Fruit fly (Drosophila melanogaster) whole organism, embryonic: Measurements from ENCODE around the gene AP-1mu.
A peak's percentile ranks its signal among the peaks of the same experiment; 100 is the strongest.

ENCODE experiments used
- Adf1 ChIP-seq: fragments of 200-800 bp; sonication (Bioruptor generic); IDR thresholded peaks from 2 replicates; pipeline ENCODE4 v1.3.6; 2022; ENCODE audit warnings: missing biosample characterization, missing genetic modification characterization
- Antp ChIP-seq: fragments of 200-800 bp; sonication (Bioruptor generic); optimal IDR thresholded peaks from 3 replicates; lab custom pipeline; 2016; ENCODE audit warnings: missing biosample characterization, missing genetic modification characterization
- Bdp1 ChIP-seq: fragments of 200-800 bp; sonication (Bioruptor generic); optimal IDR thresholded peaks from 3 replicates; lab custom pipeline; 2016; ENCODE audit warnings: missing biosample characterization, missing genetic modification characterization
- Bgb ChIP-seq: fragments of 200-800 bp; sonication (Bioruptor generic); IDR thresholded peaks from 2 replicates; pipeline ENCODE4 v1.3.6; 2022; ENCODE audit warnings: missing biosample characterization, missing genetic modification characterization; ENCODE audit not compliant: partially characterized antibody
- CG12236 ChIP-seq: fragments of 200-800 bp; sonication (Bioruptor generic); optimal IDR thresholded peaks from 2 replicates; lab custom pipeline; 2016; ENCODE audit warnings: missing biosample characterization, missing genetic modification characterization
- CG14710 ChIP-seq: fragments of 200-800 bp; sonication (Bioruptor generic); optimal IDR thresholded peaks from 3 replicates; lab custom pipeline; 2019; ENCODE audit warnings: missing biosample characterization, mild to moderate bottlenecking, missing genetic modification characterization, moderate library complexity
- CG17385 ChIP-seq: fragments of 200-800 bp; sonication (Bioruptor generic); optimal IDR thresholded peaks from 3 replicates; lab custom pipeline; 2018; ENCODE audit warnings: missing biosample characterization, mild to moderate bottlenecking, missing genetic modification characterization
- CG2120 ChIP-seq: fragments of 200-800 bp; sonication (Bioruptor generic); optimal IDR thresholded peaks from 3 replicates; lab custom pipeline; 2016; ENCODE audit warnings: missing biosample characterization, missing genetic modification characterization
- CG2875 ChIP-seq: fragments of 200-800 bp; sonication (Bioruptor generic); optimal IDR thresholded peaks from 2 replicates; lab custom pipeline; 2017; ENCODE audit warnings: missing biosample characterization, mild to moderate bottlenecking, missing genetic modification characterization, missing genetic modification reagents
- CG30403 ChIP-seq: fragments of 200-800 bp; sonication (Bioruptor generic); optimal IDR thresholded peaks from 3 replicates; lab custom pipeline; 2016; ENCODE audit warnings: missing biosample characterization, missing genetic modification characterization
- CG33557 ChIP-seq: fragments of 200-800 bp; sonication (Bioruptor generic); optimal IDR thresholded peaks from 2 replicates; lab custom pipeline; 2019; ENCODE audit warnings: missing biosample characterization, mild to moderate bottlenecking, missing genetic modification characterization, moderate library complexity
- CG3847 ChIP-seq: fragments of 200-800 bp; sonication (Bioruptor generic); IDR thresholded peaks from 2 replicates; pipeline ENCODE4 v1.3.6; 2022; ENCODE audit warnings: missing biosample characterization, missing genetic modification characterization
- CG4282 ChIP-seq: fragments of 200-800 bp; sonication (Bioruptor generic); optimal IDR thresholded peaks from 2 replicates; lab custom pipeline; 2016; ENCODE audit warnings: missing biosample characterization, missing genetic modification characterization
- CG4617 ChIP-seq: fragments of 200-800 bp; sonication (Bioruptor generic); optimal IDR thresholded peaks from 3 replicates; lab custom pipeline; 2016; ENCODE audit warnings: missing biosample characterization, missing genetic modification characterization, borderline replicate concordance
- CG7271 ChIP-seq: fragments of 200-800 bp; sonication (Bioruptor generic); optimal IDR thresholded peaks from 2 replicates; lab custom pipeline; 2018; ENCODE audit warnings: missing biosample characterization, mild to moderate bottlenecking, missing genetic modification characterization, moderate library complexity
- CG7556 ChIP-seq: fragments of 200-800 bp; sonication (Bioruptor generic); optimal IDR thresholded peaks from 2 replicates; lab custom pipeline; 2017; ENCODE audit warnings: missing biosample characterization, mild to moderate bottlenecking, missing genetic modification characterization
- CG8290 ChIP-seq, 3 experiments: fragments of 200-800 bp; sonication (Bioruptor generic); optimal IDR thresholded peaks; 2 replicates each; lab custom pipeline; 2016 to 2019; ENCODE audit warnings: missing biosample characterization in 3 of 3, missing genetic modification characterization in 3 of 3, mild to moderate bottlenecking in 2 of 3, moderate library complexity in 1 of 3
- CG9817 ChIP-seq: fragments of 200-800 bp; sonication (Bioruptor generic); optimal IDR thresholded peaks from 2 replicates; lab custom pipeline; 2018; ENCODE audit warnings: missing biosample characterization, mild to moderate bottlenecking, missing genetic modification characterization, moderate library complexity
- D19B ChIP-seq: fragments of 200-800 bp; sonication (Bioruptor generic); optimal IDR thresholded peaks from 2 replicates; lab custom pipeline; 2017; ENCODE audit warnings: missing biosample characterization, mild to moderate bottlenecking, missing genetic modification characterization
- NC2α ChIP-seq: fragments of 200-800 bp; sonication (Bioruptor generic); optimal IDR thresholded peaks from 2 replicates; lab custom pipeline; 2016; ENCODE audit warnings: missing biosample characterization, missing genetic modification characterization
- Six4 ChIP-seq: fragments of 200-800 bp; sonication (Bioruptor generic); optimal IDR thresholded peaks from 2 replicates; lab custom pipeline; 2016; ENCODE audit warnings: missing biosample characterization, missing genetic modification characterization
- Sry-δ ChIP-seq: fragments of 200-800 bp; sonication (Bioruptor generic); optimal IDR thresholded peaks from 2 replicates; lab custom pipeline; 2016; ENCODE audit warnings: missing biosample characterization, missing genetic modification characterization
- TFAM ChIP-seq: fragments of 200-800 bp; sonication (Bioruptor generic); optimal IDR thresholded peaks from 2 replicates; lab custom pipeline; 2017; ENCODE audit warnings: missing biosample characterization, missing genetic modification characterization, inconsistent platforms
- ap ChIP-seq: fragments of 200-800 bp; sonication (Bioruptor generic); IDR thresholded peaks from 2 replicates; pipeline ENCODE4 v1.3.6; 2022; ENCODE audit warnings: missing biosample characterization, missing genetic modification characterization
- ash1 ChIP-seq: fragments of 200-800 bp; sonication (Bioruptor generic); optimal IDR thresholded peaks from 2 replicates; lab custom pipeline; 2018; ENCODE audit warnings: missing biosample characterization, mild to moderate bottlenecking, missing genetic modification characterization
- br ChIP-seq: fragments of >200 bp; optimal IDR thresholded peaks from 2 replicates; lab custom pipeline; 2017
- dan ChIP-seq: fragments of 200-800 bp; sonication (Bioruptor generic); IDR thresholded peaks from 2 replicates; pipeline ENCODE4 v1.3.6; 2022; ENCODE audit warnings: missing biosample characterization, missing genetic modification characterization
- dimm ChIP-seq: fragments of 200-800 bp; sonication (Bioruptor generic); IDR thresholded peaks from 2 replicates; pipeline ENCODE4 v1.3.6; 2022; ENCODE audit warnings: missing biosample characterization, missing genetic modification characterization
- dm ChIP-seq: fragments of 200-800 bp; sonication (Bioruptor generic); optimal IDR thresholded peaks from 3 replicates; lab custom pipeline; 2016; ENCODE audit warnings: missing biosample characterization, missing genetic modification characterization
- ewg ChIP-seq: fragments of 200-800 bp; sonication (Bioruptor generic); optimal IDR thresholded peaks from 3 replicates; lab custom pipeline; 2017; ENCODE audit warnings: mild to moderate bottlenecking, missing biosample characterization, missing genetic modification reagents, missing genetic modification characterization
- gt ChIP-seq: fragments of 200-800 bp; sonication (Bioruptor generic); IDR thresholded peaks from 2 replicates; pipeline ENCODE4 v1.3.6; 2022; ENCODE audit warnings: missing biosample characterization, missing genetic modification characterization
- hb ChIP-seq: fragments of 200-800 bp; sonication (Bioruptor generic); IDR thresholded peaks from 3 replicates; pipeline ENCODE4 v1.3.6; 2022; ENCODE audit warnings: missing biosample characterization, missing genetic modification characterization; ENCODE audit not compliant: partially characterized antibody
- her ChIP-seq: fragments of 200-800 bp; sonication (Bioruptor generic); optimal IDR thresholded peaks from 2 replicates; lab custom pipeline; 2016; ENCODE audit warnings: missing biosample characterization, missing genetic modification characterization
- ind ChIP-seq: fragments of 200-800 bp; sonication (Bioruptor generic); optimal IDR thresholded peaks from 3 replicates; lab custom pipeline; 2016; ENCODE audit warnings: missing biosample characterization, missing genetic modification characterization
- kah ChIP-seq: fragments of 200-800 bp; sonication (Bioruptor generic); optimal IDR thresholded peaks from 2 replicates; lab custom pipeline; 2018; ENCODE audit warnings: missing biosample characterization, mild to moderate bottlenecking, missing genetic modification characterization
- lilli ChIP-seq: fragments of 200-800 bp; sonication (Bioruptor generic); optimal IDR thresholded peaks from 3 replicates; lab custom pipeline; 2016; ENCODE audit warnings: missing biosample characterization, missing genetic modification characterization
- luna ChIP-seq: fragments of 200-800 bp; sonication (Bioruptor generic); optimal IDR thresholded peaks from 2 replicates; lab custom pipeline; 2016; ENCODE audit warnings: missing biosample characterization, missing genetic modification characterization
- mirr ChIP-seq: fragments of 200-800 bp; sonication (Bioruptor generic); optimal IDR thresholded peaks from 3 replicates; lab custom pipeline; 2018; ENCODE audit warnings: missing biosample characterization, mild to moderate bottlenecking, missing genetic modification characterization
- p53 ChIP-seq: fragments of 200-800 bp; sonication (Bioruptor generic); optimal IDR thresholded peaks from 2 replicates; lab custom pipeline; 2016; ENCODE audit warnings: missing biosample characterization, missing genetic modification characterization
- pros ChIP-seq: fragments of 200-800 bp; sonication (Bioruptor generic); optimal IDR thresholded peaks from 3 replicates; lab custom pipeline; 2019; ENCODE audit warnings: missing biosample characterization, mild to moderate bottlenecking, missing genetic modification characterization, moderate library complexity
- pzg ChIP-seq: fragments of 200-800 bp; sonication (Bioruptor generic); optimal IDR thresholded peaks from 3 replicates; lab custom pipeline; 2018; ENCODE audit warnings: missing biosample characterization, mild to moderate bottlenecking, missing genetic modification characterization, moderate library complexity
- repo ChIP-seq: fragments of 200-800 bp; sonication (Bioruptor generic); optimal IDR thresholded peaks from 2 replicates; lab custom pipeline; 2016; ENCODE audit warnings: missing biosample characterization, missing genetic modification characterization
- tgo ChIP-seq: fragments of 200-800 bp; sonication (Bioruptor generic); IDR thresholded peaks from 3 replicates; pipeline ENCODE4 v1.3.6; 2022; ENCODE audit warnings: missing biosample characterization, missing genetic modification characterization
- tll ChIP-seq, 2 experiments: fragments of 200-800 bp in 1 of 2; fragments of >200 bp in 1 of 2; sonication (Bioruptor generic) in 1 of 2; optimal IDR thresholded peaks; 2 replicates each; lab custom pipeline; 2017 to 2019; ENCODE audit warnings: missing biosample characterization in 2 of 2, missing genetic modification characterization in 2 of 2, mild to moderate bottlenecking in 1 of 2, moderate library complexity in 1 of 2
- trh ChIP-seq: fragments of 200-800 bp; sonication (Bioruptor generic); optimal IDR thresholded peaks from 2 replicates; lab custom pipeline; 2016; ENCODE audit warnings: missing biosample characterization, missing genetic modification characterization
- tup ChIP-seq: fragments of 200-800 bp; sonication (Bioruptor generic); optimal IDR thresholded peaks from 2 replicates; lab custom pipeline; 2016; ENCODE audit warnings: missing biosample characterization, mild to moderate bottlenecking, missing genetic modification characterization, moderate library complexity
- twi ChIP-seq: fragments of 200-800 bp; optimal IDR thresholded peaks from 2 replicates; lab custom pipeline; 2019; ENCODE audit warnings: missing biosample characterization, mild to moderate bottlenecking, missing genetic modification characterization, moderate library complexity
- zfh2 ChIP-seq: fragments of 200-800 bp; sonication (Bioruptor generic); optimal IDR thresholded peaks from 2 replicates; lab custom pipeline; 2016; ENCODE audit warnings: missing biosample characterization, missing genetic modification characterization

AP-1mu gene

DNA sequence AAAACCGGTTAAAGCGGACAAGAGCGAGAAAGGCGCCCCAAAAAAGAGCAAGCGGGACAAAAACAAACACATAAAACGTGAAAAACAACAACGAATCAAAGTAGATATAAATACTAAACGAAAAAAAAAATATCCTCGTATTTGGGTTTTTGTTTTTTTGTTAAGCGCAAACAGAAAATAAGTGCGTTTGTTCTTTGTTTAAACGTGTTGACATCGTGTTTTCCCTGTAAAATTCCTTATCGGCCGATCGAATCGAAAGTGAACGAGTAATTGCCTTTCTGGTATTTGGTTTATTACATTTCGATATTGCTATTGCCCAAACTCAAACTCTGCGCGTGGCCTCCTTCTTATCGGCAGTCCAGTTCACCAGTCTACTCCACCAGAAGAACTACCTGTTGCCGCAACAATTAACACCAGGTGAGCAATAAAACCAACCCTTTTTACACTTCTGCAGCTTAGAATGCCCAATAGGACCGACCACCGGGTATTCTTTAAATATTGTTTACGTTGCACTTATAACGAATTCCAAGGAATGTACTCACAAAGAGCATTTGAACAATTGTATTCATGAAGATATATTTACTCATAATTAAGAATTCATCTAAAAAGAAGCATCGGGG is 32.6 kb upstream of the AP-1mu start (continued):
- TF ChIP-seq kah (GFP tag; lab: Kevin White, UChicago): peak; percentile 29

DNA sequence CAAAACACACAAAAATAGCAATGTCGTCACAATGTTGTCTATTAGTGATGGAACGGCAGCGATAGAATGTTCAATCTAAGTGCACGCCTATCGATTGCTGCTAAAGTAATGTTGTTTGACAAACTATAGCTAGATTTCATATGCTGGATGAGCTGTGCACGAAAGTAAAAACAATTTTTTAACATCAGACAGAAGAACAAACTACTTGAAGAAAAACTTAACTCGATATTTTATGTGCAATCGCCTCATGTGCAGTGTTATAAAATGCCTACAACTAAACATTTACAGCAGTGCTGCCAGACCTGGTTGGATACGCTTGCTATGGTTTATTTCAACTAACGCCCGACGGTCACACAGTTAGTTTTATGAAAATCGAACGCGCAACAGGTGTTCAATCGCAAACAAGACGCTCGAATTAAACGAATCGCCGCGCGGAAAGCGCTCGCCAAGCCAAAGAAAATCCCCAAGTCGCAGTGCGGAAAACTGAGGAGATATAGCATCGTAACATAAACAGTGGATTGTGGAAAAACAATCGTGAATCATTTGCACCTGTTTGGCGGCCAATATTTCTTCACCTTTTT is 31.7 kb upstream of the AP-1mu start, which contains the start of the genes bocks and CG8312:
Gene bocks, minus strand, starts transcription at position 51 of the 581 bp plus-strand sequence.
Gene CG8312, plus strand, starts transcription at position 358 of the 581 bp plus-strand sequence.
- no peak for TF ChIP-seq br (lab: Kevin White, UChicago)
- no peak for TF ChIP-seq dan (GFP tag; lab: Robert Waterston, UW)
- TF ChIP-seq CG12236: no peak
- no peak for TF ChIP-seq mirr (GFP tag; lab: Kevin White, UChicago)
- peak; percentile 29 for TF ChIP-seq CG17385 (GFP tag; lab: Kevin White, UChicago)
- TF ChIP-seq Bdp1 (GFP tag; lab: Kevin White, UChicago): peak; percentile 26
- no peak for TF ChIP-seq ap (GFP tag; lab: Robert Waterston, UW)
- peak; percentile 58 for TF ChIP-seq dm (GFP tag; lab: Kevin White, UChicago)
- peak; percentile 69 for TF ChIP-seq lilli (GFP tag; lab: Kevin White, UChicago)
- TF ChIP-seq CG4282 (GFP tag; lab: Kevin White, UChicago): no peak
- TF ChIP-seq pros (GFP tag; lab: Kevin White, UChicago): no peak
- TF ChIP-seq Six4: no peak
- TF ChIP-seq CG9817: peak; percentile 29
- no peak for TF ChIP-seq ash1
- peak; percentile 48 for TF ChIP-seq twi (tag; lab: Kevin White, UChicago)
- TF ChIP-seq CG4617 (GFP tag; lab: Kevin White, UChicago): peak; percentile 45
- peak; percentile 78 for TF ChIP-seq CG2120 (GFP tag; lab: Kevin White, UChicago)
- TF ChIP-seq dimm (GFP tag; lab: Robert Waterston, UW): no peak
- no peak for TF ChIP-seq CG2875
- TF ChIP-seq ind: peak; percentile 26
- TF ChIP-seq gt (GFP tag; lab: Robert Waterston, UW): no peak
- TF ChIP-seq Bgb (GFP tag; lab: Robert Waterston, UW): no peak
- TF ChIP-seq luna (GFP tag; lab: Kevin White, UChicago): no peak
- TF ChIP-seq CG7271 (tag; lab: Kevin White, UChicago): no peak
- TF ChIP-seq CG7556: peak; percentile 16
- no peak for TF ChIP-seq p53 (GFP tag; lab: Kevin White, UChicago)
- TF ChIP-seq tup: no peak
- TF ChIP-seq CG3847 (GFP tag; lab: Robert Waterston, UW): no peak
- TF ChIP-seq D19B (GFP tag; lab: Kevin White, UChicago): no peak
- peak; percentile 99 for TF ChIP-seq Sry-δ (GFP tag; lab: Kevin White, UChicago)
- TF ChIP-seq TFAM (GFP tag; lab: Kevin White, UChicago): no peak
- peak; percentile 80 for TF ChIP-seq ewg (GFP tag; lab: Kevin White, UChicago)
- no peak for TF ChIP-seq NC2α (GFP tag; lab: Kevin White, UChicago)
- TF ChIP-seq CG33557: no peak
- TF ChIP-seq CG8290 (GFP tag; optimal IDR thresholded peaks at IDR 0.05; lab: Kevin White, UChicago): peak; percentile 78
- peak; percentile 10 to 75 for TF ChIP-seq CG8290 (tag; optimal IDR thresholded peaks at IDR 0.05; lab: Kevin White, UChicago)
- peak; percentile 78 for TF ChIP-seq zfh2 (GFP tag; lab: Kevin White, UChicago)
- TF ChIP-seq Antp (GFP tag; lab: Kevin White, UChicago): peak; percentile 62
- peak; percentile 30 for TF ChIP-seq her (GFP tag; lab: Kevin White, UChicago)
- TF ChIP-seq pzg (GFP tag; lab: Kevin White, UChicago): peak; percentile 99
- peak; percentile 86 for TF ChIP-seq CG14710 (tag; lab: Kevin White, UChicago)
- TF ChIP-seq tgo (GFP tag; lab: Robert Waterston, UW): no peak
- no peak for TF ChIP-seq tll (GFP tag; optimal IDR thresholded peaks at IDR 0.05; lab: Kevin White, UChicago)
- no peak for TF ChIP-seq Adf1 (GFP tag; lab: Robert Waterston, UW)
- TF ChIP-seq repo (GFP tag; lab: Kevin White, UChicago): peak; percentile 46
- peak; percentile 65 for TF ChIP-seq CG30403 (GFP tag; lab: Kevin White, UChicago)
- TF ChIP-seq hb (GFP tag; lab: Robert Waterston, UW): no peak
- TF ChIP-seq trh (GFP tag; lab: Kevin White, UChicago): no peak
